Fruit fly (Drosophila melanogaster) whole organism, prepupa: Measurements from ENCODE around the gene Send1.

ENCODE experiments used
- Blimp-1 ChIP-seq: fragments of 200-800 bp; sonication (Bioruptor generic); optimal IDR thresholded peaks from 3 replicates; lab custom pipeline; 2017; ENCODE audit warnings: missing biosample characterization, missing genetic modification characterization, mild to moderate bottlenecking, moderate library complexity, missing genetic modification reagents
- CG10631 ChIP-seq: fragments of 200-800 bp; sonication (Bioruptor generic); optimal IDR thresholded peaks from 2 replicates; lab custom pipeline; 2016; ENCODE audit warnings: missing biosample characterization, missing genetic modification characterization
- CG10669 ChIP-seq: fragments of 200-800 bp; sonication (Bioruptor generic); optimal IDR thresholded peaks from 3 replicates; lab custom pipeline; 2018; ENCODE audit warnings: missing biosample characterization, mild to moderate bottlenecking, missing genetic modification characterization, moderate library complexity
- CG11294 ChIP-seq: fragments of 200-800 bp; sonication (Bioruptor generic); IDR thresholded peaks from 2 replicates; pipeline ENCODE4 v1.3.6; 2022; ENCODE audit warnings: missing biosample characterization, missing genetic modification characterization
- CG11902 ChIP-seq: fragments of 200-800 bp; sonication (Bioruptor generic); optimal IDR thresholded peaks from 3 replicates; lab custom pipeline; 2016; ENCODE audit warnings: missing biosample characterization, missing genetic modification characterization
- CG15336 ChIP-seq: fragments of 200-800 bp; sonication (Bioruptor generic); IDR thresholded peaks from 2 replicates; pipeline ENCODE4 v1.3.6; 2022; ENCODE audit warnings: missing biosample characterization, missing genetic modification characterization
- CG1621 ChIP-seq: fragments of 200-800 bp; sonication (Bioruptor generic); optimal IDR thresholded peaks from 3 replicates; lab custom pipeline; 2018; ENCODE audit warnings: missing biosample characterization, mild to moderate bottlenecking, missing genetic modification characterization
- CG16779 ChIP-seq: fragments of 200-800 bp; sonication (Bioruptor generic); optimal IDR thresholded peaks from 3 replicates; lab custom pipeline; 2017; ENCODE audit warnings: missing biosample characterization, mild to moderate bottlenecking, missing genetic modification characterization
- CG3032 ChIP-seq: fragments of 200-800 bp; optimal IDR thresholded peaks from 2 replicates; lab custom pipeline; 2019; ENCODE audit warnings: missing biosample characterization, mild to moderate bottlenecking, missing genetic modification characterization, moderate library complexity
- CG32006 ChIP-seq: fragments of 200-800 bp; sonication (Bioruptor generic); optimal IDR thresholded peaks from 3 replicates; lab custom pipeline; 2017; ENCODE audit warnings: missing biosample characterization, mild to moderate bottlenecking, missing genetic modification characterization
- CG34406 ChIP-seq: fragments of 200-800 bp; sonication (Bioruptor generic); optimal IDR thresholded peaks from 3 replicates; lab custom pipeline; 2016; ENCODE audit warnings: missing biosample characterization, missing genetic modification characterization
- CG3919 ChIP-seq: fragments of 200-800 bp; sonication (Bioruptor generic); optimal IDR thresholded peaks from 3 replicates; lab custom pipeline; 2016; ENCODE audit warnings: missing biosample characterization, missing genetic modification characterization
- CG6276 ChIP-seq: fragments of 200-800 bp; sonication (Bioruptor generic); optimal IDR thresholded peaks from 2 replicates; lab custom pipeline; 2017; ENCODE audit warnings: missing biosample characterization, mild to moderate bottlenecking, missing genetic modification characterization
- CG6808 ChIP-seq: fragments of 200-800 bp; sonication (Bioruptor generic); optimal IDR thresholded peaks from 3 replicates; lab custom pipeline; 2017; ENCODE audit warnings: missing biosample characterization, missing genetic modification characterization, mild to moderate bottlenecking, moderate library complexity, missing genetic modification reagents
- CG7368 ChIP-seq: fragments of 200-800 bp; sonication (Bioruptor generic); optimal IDR thresholded peaks from 3 replicates; lab custom pipeline; 2016; ENCODE audit warnings: missing biosample characterization, missing genetic modification characterization
- CG8319 ChIP-seq: fragments of 200-800 bp; sonication (Bioruptor generic); optimal IDR thresholded peaks from 3 replicates; lab custom pipeline; 2016; ENCODE audit warnings: missing biosample characterization, missing genetic modification characterization
- CG8632 ChIP-seq: fragments of 200-800 bp; sonication (Bioruptor generic); optimal IDR thresholded peaks from 3 replicates; lab custom pipeline; 2016; ENCODE audit warnings: missing biosample characterization, missing genetic modification characterization
- CG9139 ChIP-seq: fragments of 200-800 bp; sonication (Bioruptor generic); optimal IDR thresholded peaks from 3 replicates; lab custom pipeline; 2017; ENCODE audit warnings: missing biosample characterization, mild to moderate bottlenecking, missing genetic modification characterization
- Eip75B ChIP-seq: fragments of 200-800 bp; sonication (Bioruptor generic); optimal IDR thresholded peaks from 3 replicates; lab custom pipeline; 2016; ENCODE audit warnings: missing biosample characterization, missing genetic modification characterization
- Eip78C ChIP-seq: fragments of 200-800 bp; sonication (Bioruptor generic); peaks from one replicate; lab custom pipeline; 2016; ENCODE audit warnings: missing biosample characterization, missing genetic modification characterization
- Eip93F ChIP-seq: fragments of 200-800 bp; sonication (Bioruptor generic); optimal IDR thresholded peaks from 2 replicates; lab custom pipeline; 2016; ENCODE audit warnings: missing biosample characterization, mild to moderate bottlenecking, missing genetic modification characterization
- Ets21C ChIP-seq: fragments of 200-800 bp; sonication (Bioruptor generic); optimal IDR thresholded peaks from 3 replicates; lab custom pipeline; 2016; ENCODE audit warnings: missing biosample characterization, missing genetic modification characterization
- Ets96B ChIP-seq: fragments of 200-800 bp; optimal IDR thresholded peaks from 2 replicates; lab custom pipeline; 2019; ENCODE audit warnings: missing biosample characterization, mild to moderate bottlenecking, missing genetic modification characterization, moderate library complexity
- Hr39 ChIP-seq: fragments of 200-800 bp; sonication (Bioruptor generic); optimal IDR thresholded peaks from 2 replicates; lab custom pipeline; 2016; ENCODE audit warnings: missing biosample characterization, missing genetic modification characterization
- Hr4 ChIP-seq: fragments of 200-800 bp; sonication (Bioruptor generic); optimal IDR thresholded peaks from 3 replicates; lab custom pipeline; 2016; ENCODE audit warnings: missing biosample characterization, missing genetic modification characterization
- Lpt ChIP-seq: fragments of 200-800 bp; sonication (Bioruptor generic); optimal IDR thresholded peaks from 3 replicates; lab custom pipeline; 2016; ENCODE audit warnings: missing biosample characterization, missing genetic modification characterization
- Met ChIP-seq: fragments of 200-800 bp; sonication (Bioruptor generic); optimal IDR thresholded peaks from 3 replicates; lab custom pipeline; 2016; ENCODE audit warnings: missing biosample characterization, missing genetic modification characterization
- Smox ChIP-seq: fragments of 200-800 bp; sonication (Bioruptor generic); optimal IDR thresholded peaks from 3 replicates; lab custom pipeline; 2016; ENCODE audit warnings: missing biosample characterization, missing genetic modification characterization
- achi ChIP-seq: fragments of 200-800 bp; sonication (Bioruptor generic); optimal IDR thresholded peaks from 3 replicates; lab custom pipeline; 2016; ENCODE audit warnings: missing biosample characterization, missing genetic modification characterization
- acj6 ChIP-seq: fragments of 200-800 bp; sonication (Bioruptor generic); optimal IDR thresholded peaks from 3 replicates; lab custom pipeline; 2016; ENCODE audit warnings: missing biosample characterization, missing genetic modification characterization
- cyc ChIP-seq: fragments of 200-800 bp; sonication (Bioruptor generic); optimal IDR thresholded peaks from 3 replicates; lab custom pipeline; 2016; ENCODE audit warnings: missing biosample characterization, missing genetic modification characterization
- dac ChIP-seq: fragments of 200-800 bp; sonication (Bioruptor generic); optimal IDR thresholded peaks from 2 replicates; lab custom pipeline; 2017; ENCODE audit warnings: missing biosample characterization, mild to moderate bottlenecking, missing genetic modification characterization
- eg ChIP-seq: fragments of 200-800 bp; sonication (Bioruptor generic); IDR thresholded peaks from 3 replicates; pipeline ENCODE4 v1.3.6; 2022; ENCODE audit warnings: missing biosample characterization, missing genetic modification characterization
- esn ChIP-seq: fragments of 200-800 bp; sonication (Bioruptor generic); optimal IDR thresholded peaks from 2 replicates; lab custom pipeline; 2016; ENCODE audit warnings: missing biosample characterization, mild to moderate bottlenecking, missing genetic modification characterization, moderate library complexity
- fd59A ChIP-seq: fragments of 200-800 bp; sonication (Bioruptor generic); optimal IDR thresholded peaks from 2 replicates; lab custom pipeline; 2017; ENCODE audit warnings: missing biosample characterization, mild to moderate bottlenecking, missing genetic modification characterization, missing genetic modification reagents
- fd85E ChIP-seq: fragments of 200-800 bp; sonication (Bioruptor generic); optimal IDR thresholded peaks from 3 replicates; lab custom pipeline; 2016; ENCODE audit warnings: missing biosample characterization, missing genetic modification characterization
- lz ChIP-seq: fragments of 200-800 bp; sonication (Bioruptor generic); optimal IDR thresholded peaks from 3 replicates; lab custom pipeline; 2016; ENCODE audit warnings: missing biosample characterization, missing genetic modification characterization
- net ChIP-seq: fragments of 200-800 bp; sonication (Bioruptor generic); optimal IDR thresholded peaks from 3 replicates; lab custom pipeline; 2016; ENCODE audit warnings: missing biosample characterization, missing genetic modification characterization
- ss ChIP-seq, 2 experiments: fragments of 200-800 bp; sonication (Bioruptor generic); optimal IDR thresholded peaks; 2 replicates in 1 of 2; 3 replicates in 1 of 2; lab custom pipeline; 2017 to 2018; ENCODE audit warnings: mild to moderate bottlenecking in 2 of 2, missing biosample characterization in 2 of 2, missing genetic modification characterization in 2 of 2, moderate library complexity in 1 of 2
- svp ChIP-seq: fragments of 200-800 bp; sonication (Bioruptor generic); peaks from one replicate; lab custom pipeline; 2016; ENCODE audit warnings: missing biosample characterization, missing genetic modification characterization
- topi ChIP-seq: fragments of 200-800 bp; sonication (Bioruptor generic); optimal IDR thresholded peaks from 3 replicates; lab custom pipeline; 2016; ENCODE audit warnings: missing biosample characterization, missing genetic modification characterization
- vri ChIP-seq: fragments of 200-800 bp; sonication (Bioruptor generic); optimal IDR thresholded peaks from 3 replicates; lab custom pipeline; 2016; ENCODE audit warnings: missing biosample characterization, mild to moderate bottlenecking, missing genetic modification characterization

The Send1 gene

dm6 chr2L:2240493-2240892, 14.4 kb downstream of the Send1 start, which contains the start of gene Tengl1:
TSS of gene Tengl1 (minus strand) at chr2L:2240593.
- TF ChIP-seq ss (GFP tag; optimal IDR thresholded peaks at IDR 0.05; lab: Kevin White, UChicago) (no peak), Eip93F (no peak), Ets96B (tag; lab: Kevin White, UChicago) (no peak), CG7368 (GFP tag; lab: Kevin White, UChicago) (no peak), CG3032 (tag; lab: Kevin White, UChicago) (no peak), acj6 (GFP tag; lab: Kevin White, UChicago) (no peak), CG16779 (tag; lab: Kevin White, UChicago) (no peak), Ets21C (GFP tag; lab: Kevin White, UChicago) (no peak), CG10669 (GFP tag; lab: Kevin White, UChicago) (no peak), Lpt (GFP tag; lab: Kevin White, UChicago) (no peak), Hr39 (GFP tag; lab: Kevin White, UChicago) (no peak)

- TF ChIP-seq Met (GFP tag; lab: Kevin White, UChicago), result no peak
- TF ChIP-seq Eip78C (GFP tag; lab: Kevin White, UChicago), result no peak
- TF ChIP-seq CG7368 (GFP tag; lab: Kevin White, UChicago), result no peak
- no peak for TF ChIP-seq CG1621 (tag; lab: Kevin White, UChicago)
- TF ChIP-seq Blimp-1, result no peak
- no peak for TF ChIP-seq CG8319 (GFP tag; lab: Kevin White, UChicago)
- TF ChIP-seq CG3919 (GFP tag; lab: Kevin White, UChicago), result no peak
- no peak for TF ChIP-seq svp (GFP tag; lab: Kevin White, UChicago)
- TF ChIP-seq dac (GFP tag; lab: Kevin White, UChicago), result no peak
- no peak for TF ChIP-seq CG34406 (GFP tag; lab: Kevin White, UChicago)
Observed at dm6 chr2L:2239284-2239683, 15.6 kb downstream of the Send1 start, which contains the start of gene Tengl2. TSS of gene Tengl2 (minus strand) at chr2L:2239384.

- TF ChIP-seq achi (GFP tag; lab: Kevin White, UChicago) (no peak), net (GFP tag; lab: Kevin White, UChicago) (no peak), cyc (GFP tag; lab: Kevin White, UChicago) (no peak), Ets96B (tag; lab: Kevin White, UChicago) (no peak), CG8319 (GFP tag; lab: Kevin White, UChicago) (no peak), lz (GFP tag; lab: Kevin White, UChicago) (no peak), topi (no peak), Lpt (GFP tag; lab: Kevin White, UChicago) (no peak), acj6 (GFP tag; lab: Kevin White, UChicago) (no peak), eg (no peak), vri (GFP tag; lab: Kevin White, UChicago) (no peak), CG32006 (GFP tag; lab: Kevin White, UChicago) (no peak), CG16779 (tag; lab: Kevin White, UChicago) (no peak), CG11294 (no peak), esn (no peak), Hr39 (GFP tag; lab: Kevin White, UChicago) (no peak)
Observed at dm6 chr2L:2238151-2238550, 16.7 kb downstream of the Send1 start, which contains the start of gene Tengl3. TSS of gene Tengl3 (minus strand) at chr2L:2238251.

- TF ChIP-seq svp (GFP tag; lab: Kevin White, UChicago) (peak; percentile 33), CG8632 (GFP tag; lab: Kevin White, UChicago) (no peak), CG34406 (GFP tag; lab: Kevin White, UChicago) (no peak), CG6276 (GFP tag; lab: Kevin White, UChicago) (no peak), Eip75B (GFP tag; lab: Kevin White, UChicago) (no peak), Met (GFP tag; lab: Kevin White, UChicago) (no peak), Eip93F (peak; percentile 9), CG8319 (GFP tag; lab: Kevin White, UChicago) (no peak), CG10631 (GFP tag; lab: Kevin White, UChicago) (no peak), ss (GFP tag; optimal IDR thresholded peaks at IDR 0.05; lab: Kevin White, UChicago) (no peak), eg (peak; percentile 40; the same call in 1 of the 3 replicates), Smox (GFP tag; lab: Kevin White, UChicago) (no peak), esn (peak; percentile 36), CG15336 (peak; percentile 13; the same call in 1 of the 2 replicates), Lpt (GFP tag; lab: Kevin White, UChicago) (no peak), cyc (GFP tag; lab: Kevin White, UChicago) (no peak), CG9139 (no peak), CG3032 (tag; lab: Kevin White, UChicago) (peak; percentile 13), CG16779 (tag; lab: Kevin White, UChicago) (no peak), achi (GFP tag; lab: Kevin White, UChicago) (no peak), fd85E (GFP tag; lab: Kevin White, UChicago) (no peak), CG6808 (no peak), fd59A (GFP tag; lab: Kevin White, UChicago) (no peak), Hr4 (GFP tag; lab: Kevin White, UChicago) (no peak), CG11902 (GFP tag; lab: Kevin White, UChicago) (no peak)
Observed at dm6 chr2L:2236722-2237121, 18.1 kb downstream of the Send1 start, which contains the start of gene Sec24CD. TSS of gene Sec24CD (minus strand) at chr2L:2236844.
